Worm (Caenorhabditis elegans) whole organism, dauer: Measurements from ENCODE around the gene R160.4.

Experiments used
- unc-62 ChIP-seq: sonication (generic microtip); optimal IDR thresholded peaks from 2 replicates; lab custom pipeline; 2017; ENCODE audit warnings: missing biosample characterization, missing genetic modification reagents, missing genetic modification characterization

Gene R160.4

ce11 chrX:4377689-4378088, 9.0 kb upstream of the R160.4 start, which contains the start of gene R160.12:
Gene R160.12 (minus strand): TSS chrX:4377789.
- TF ChIP-seq unc-62 (GFP tag; lab: Kevin White, UChicago), result no peak

DNA sequence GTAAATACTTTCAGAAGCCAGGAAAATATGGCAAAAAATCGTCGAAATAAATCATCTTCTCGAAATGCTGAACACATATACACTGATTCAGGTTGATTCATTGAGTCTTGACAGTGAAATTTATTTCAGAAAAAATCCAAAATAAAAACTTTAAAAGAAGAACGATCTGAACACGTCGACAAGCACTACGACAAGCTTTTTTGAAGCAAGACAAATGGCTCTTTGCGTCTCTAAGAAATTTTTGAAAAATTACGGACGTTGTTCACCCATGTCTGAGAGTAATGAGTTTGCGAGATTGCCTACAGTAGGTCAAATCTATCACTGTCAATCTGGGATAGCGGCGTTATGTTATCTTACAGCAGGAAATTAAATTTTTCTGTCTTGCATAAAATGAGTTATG, 8.1 kb upstream of the R160.4 start, which contains the start of gene R160.2:
TSS of gene R160.2 (minus strand) at position 101 of the 400 bp plus-strand sequence.
- TF ChIP-seq unc-62 (GFP tag; lab: Kevin White, UChicago), result no peak

DNA sequence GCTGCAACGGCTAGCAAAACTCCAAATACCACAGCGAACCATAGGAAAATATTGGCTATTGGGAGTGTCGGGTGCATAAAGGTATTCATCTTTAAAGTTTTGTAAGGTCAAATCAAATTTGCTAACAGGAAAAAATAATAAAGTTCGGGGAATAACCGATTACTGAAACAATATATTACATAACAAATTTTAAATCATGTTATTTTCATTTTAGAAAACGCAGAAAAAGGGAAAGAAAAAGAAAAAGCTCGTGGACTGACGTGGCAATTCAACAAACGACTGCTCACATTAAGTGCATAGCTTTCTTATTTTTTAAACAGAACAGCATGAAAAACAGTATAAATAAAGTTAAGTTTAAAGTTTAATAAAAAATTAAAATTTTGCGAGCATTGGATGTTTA, 4.4 kb upstream of the R160.4 start, which contains the start of gene R160.6:
TSS of gene R160.6 (minus strand) at position 101 of the 400 bp plus-strand sequence.
- TF ChIP-seq unc-62 (GFP tag; lab: Kevin White, UChicago), result no peak

DNA sequence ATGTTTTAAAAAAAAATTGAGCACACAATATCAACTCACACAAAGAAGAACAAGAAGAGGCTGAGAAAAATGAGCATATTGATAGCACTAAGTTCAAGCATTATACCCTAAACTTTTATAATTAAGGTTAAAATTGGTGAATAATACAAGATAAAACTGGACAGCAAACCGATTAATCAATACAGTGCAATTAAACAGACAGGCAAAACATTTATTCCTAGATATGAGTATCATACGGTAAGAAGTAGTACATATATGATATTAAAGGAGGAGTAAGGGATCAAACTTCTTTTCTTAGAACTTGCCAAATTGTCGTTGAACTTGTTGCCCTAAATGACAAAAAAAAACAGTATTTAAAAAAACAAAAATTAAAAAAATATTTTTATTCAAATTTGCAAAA, 3.3 kb upstream of the R160.4 start, which contains the start of gene R160.14:
TSS of gene R160.14 (minus strand) at position 101 of the 400 bp plus-strand sequence.
- TF ChIP-seq unc-62 (GFP tag; lab: Kevin White, UChicago), result no peak

DNA sequence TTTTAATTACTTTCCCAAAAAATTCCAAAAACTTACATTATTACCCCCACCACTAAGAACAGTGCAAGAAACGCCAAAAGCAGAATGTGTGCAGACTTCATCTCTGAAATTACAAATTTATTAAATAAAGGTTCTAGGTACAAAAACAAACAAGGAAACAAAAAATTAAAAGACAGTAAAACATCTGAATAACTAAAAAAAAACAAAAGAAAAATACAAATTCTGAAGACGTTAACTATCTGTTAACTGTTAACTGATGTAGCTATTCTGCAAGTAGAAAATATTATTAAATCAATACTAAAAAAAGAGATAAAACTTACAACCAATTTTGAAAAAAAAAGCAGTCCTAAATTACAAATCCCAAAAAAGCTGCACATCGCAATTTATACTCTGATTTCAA, 2.7 kb upstream of the R160.4 start, which contains the start of gene R160.13:
TSS of gene R160.13 (minus strand) at position 101 of the 400 bp plus-strand sequence.
- TF ChIP-seq unc-62 (GFP tag; lab: Kevin White, UChicago), result no peak

ce11 chrX:4370756-4371155, 2.1 kb upstream of the R160.4 start, which contains the start of gene R160.5:
Gene R160.5 (minus strand): TSS chrX:4370856.
- TF ChIP-seq unc-62 (GFP tag; lab: Kevin White, UChicago), result no peak

DNA sequence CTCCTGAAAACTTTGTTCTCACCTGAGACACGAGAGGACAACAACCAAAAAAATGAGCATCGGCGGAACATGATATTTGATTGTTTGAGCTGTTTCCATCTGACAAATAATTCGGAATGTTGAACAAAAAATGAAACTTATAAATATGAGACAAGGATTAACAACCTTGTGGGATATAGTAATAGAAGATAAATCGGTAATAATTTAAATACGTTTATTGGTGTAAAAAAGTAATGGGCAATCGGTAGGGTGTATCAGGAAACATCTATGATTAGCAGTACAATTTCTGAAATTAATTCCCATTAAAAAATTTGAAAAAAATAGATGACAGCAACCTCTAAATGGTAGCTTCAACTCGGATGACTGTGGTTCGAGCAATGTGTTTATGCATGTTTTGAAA, 1.3 kb downstream of the R160.4 start, which contains the start of gene R160.10:
TSS of gene R160.10 (minus strand) at position 101 of the 400 bp plus-strand sequence.
- TF ChIP-seq unc-62 (GFP tag; lab: Kevin White, UChicago), result no peak

DNA sequence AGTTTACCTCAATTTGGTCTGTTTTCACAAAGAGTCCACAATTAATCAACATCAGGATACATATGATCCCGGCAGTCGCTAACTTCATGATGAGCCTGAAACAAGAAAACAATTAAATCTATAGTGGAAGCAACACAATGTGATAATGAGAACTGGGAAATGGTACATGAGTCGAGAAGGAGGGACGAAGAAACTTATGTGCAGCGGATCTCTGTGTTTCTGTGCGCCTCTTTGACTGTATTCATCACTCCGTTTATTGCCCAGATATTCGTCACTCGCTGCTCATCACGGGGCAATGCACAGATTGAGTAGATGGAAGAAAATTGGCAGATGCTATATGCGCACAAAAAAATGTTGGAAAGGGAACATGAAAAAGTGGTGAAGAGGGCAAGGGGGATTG, 2.5 kb downstream of the R160.4 start, which contains the start of gene R160.3:
TSS of gene R160.3 (minus strand) at position 101 of the 400 bp plus-strand sequence.
- TF ChIP-seq unc-62 (GFP tag; lab: Kevin White, UChicago), result no peak

DNA sequence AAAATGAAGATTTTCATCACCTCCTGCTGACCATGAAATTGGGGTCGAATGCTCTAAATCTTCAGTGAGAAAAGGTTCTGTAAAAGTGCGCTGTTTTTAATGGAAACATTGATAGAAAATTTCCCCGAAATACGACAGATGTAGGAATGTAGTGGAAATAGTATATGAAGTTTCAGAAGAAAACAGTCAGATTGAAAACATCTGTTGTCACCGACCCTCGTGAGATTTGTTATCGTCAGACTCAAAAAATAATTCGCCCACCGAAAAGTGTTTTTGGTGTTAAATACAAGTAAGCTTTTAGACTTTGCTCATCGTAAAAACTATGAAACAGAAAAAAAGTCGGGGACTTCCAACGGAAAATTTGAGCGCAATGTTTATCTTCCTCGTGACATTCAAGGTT, 3.8 kb downstream of the R160.4 start, which contains the start of gene F14H12.8:
TSS of gene F14H12.8 (minus strand) at position 101 of the 400 bp plus-strand sequence.
- no peak for TF ChIP-seq unc-62 (GFP tag; lab: Kevin White, UChicago)

DNA sequence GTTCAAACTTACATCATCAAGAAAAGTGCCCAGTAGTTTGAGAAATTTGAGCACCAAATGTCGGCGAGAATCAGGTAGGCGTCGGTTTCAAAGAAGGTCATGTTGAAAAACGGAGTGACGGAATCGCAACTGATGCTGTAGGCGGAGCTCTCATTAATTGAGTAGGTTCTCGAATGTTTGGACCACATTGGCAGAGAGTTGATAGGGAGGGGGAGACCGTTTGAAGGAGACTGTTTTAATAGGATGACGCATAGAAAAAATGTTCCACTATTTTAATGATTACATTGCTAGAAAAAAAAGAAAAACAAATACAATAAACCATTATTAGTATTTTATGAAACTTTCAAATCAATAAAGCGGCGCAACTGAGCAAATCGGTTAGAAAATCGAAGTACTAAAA, 5.5 kb downstream of the R160.4 start, which contains the start of gene F14H12.17:
TSS of gene F14H12.17 (minus strand) at position 101 of the 400 bp plus-strand sequence.
- no peak for TF ChIP-seq unc-62 (GFP tag; lab: Kevin White, UChicago)

- TF ChIP-seq unc-62 (GFP tag; lab: Kevin White, UChicago), result no peak
Measured at ce11 chrX:4362522-4362921, 6.2 kb downstream of the R160.4 start, which contains the start of gene F14H12.7. Gene F14H12.7 (minus strand): TSS chrX:4362622.

ce11 chrX:4359030-4359429, 9.7 kb downstream of the R160.4 start:
- no peak for TF ChIP-seq unc-62 (GFP tag; lab: Kevin White, UChicago)

- no peak for TF ChIP-seq unc-62 (GFP tag; lab: Kevin White, UChicago)
Measured at ce11 chrX:4357467-4357866, 11.2 kb downstream of the R160.4 start, which contains the start of gene F14H12.6. Gene F14H12.6 (minus strand): TSS chrX:4357567.

ce11 chrX:4353318-4353717, 15.4 kb downstream of the R160.4 start, which contains the start of gene col-165:
Gene col-165 (plus strand): TSS chrX:4353618.
- TF ChIP-seq unc-62 (GFP tag; lab: Kevin White, UChicago), result no peak

DNA sequence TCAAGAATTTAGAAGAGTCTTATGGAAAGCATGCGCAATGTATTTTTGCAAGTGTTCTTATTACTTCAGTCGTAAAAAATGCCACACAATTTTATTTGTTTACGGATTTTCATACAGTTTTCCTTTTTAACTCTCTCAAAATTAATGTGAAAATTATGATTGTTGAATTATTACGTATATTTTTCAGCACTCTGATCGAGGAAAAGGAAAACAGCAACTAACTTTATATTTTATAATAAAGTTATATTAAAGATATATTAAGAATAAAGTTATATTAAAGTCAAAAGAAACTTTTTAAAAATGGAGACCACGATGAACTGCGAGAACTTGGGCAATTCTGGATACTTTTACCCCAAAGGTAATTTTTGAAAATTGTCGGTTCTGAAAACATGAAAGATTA, 18.5 kb downstream of the R160.4 start, which contains the start of gene F14H12.2:
TSS of gene F14H12.2 (plus strand) at position 301 of the 400 bp plus-strand sequence.
- no peak for TF ChIP-seq unc-62 (GFP tag; lab: Kevin White, UChicago)

DNA sequence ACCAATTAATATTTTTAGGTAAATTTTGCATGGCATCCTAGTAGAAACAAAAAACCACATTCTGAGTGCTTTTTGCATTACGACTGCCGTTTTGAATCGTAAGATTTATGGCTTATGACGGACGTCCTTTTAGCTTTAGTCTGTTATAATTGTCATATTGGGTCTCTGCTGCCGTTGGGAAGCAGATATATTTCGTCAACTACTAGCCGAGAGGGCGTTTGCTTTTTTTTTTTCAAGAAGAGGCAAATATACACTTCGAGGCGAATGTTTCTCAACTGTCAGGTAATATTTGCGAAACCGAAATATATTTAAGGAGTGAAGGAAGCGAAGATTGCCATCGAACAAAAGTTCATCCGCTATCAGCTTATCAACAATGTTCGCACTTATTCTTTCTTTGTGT, 24.8 kb downstream of the R160.4 start, which contains the start of gene F14H12.3:
TSS of gene F14H12.3 (plus strand) at position 301 of the 400 bp plus-strand sequence.
- TF ChIP-seq unc-62 (GFP tag; lab: Kevin White, UChicago), result no peak

ce11 chrX:4342730-4343129, 26.0 kb downstream of the R160.4 start:
- TF ChIP-seq unc-62 (GFP tag; lab: Kevin White, UChicago), result no peak
